Worm (Caenorhabditis elegans): ENCODE measurements around the gene ttc-39B.

ttc-39B gene

ce11 chrII:6346551-6347079 is 12.8 kb upstream of the ttc-39B start (continued):
- TF ChIP-seq nhr-11 (tag; optimal IDR thresholded peaks at IDR 0.05) (peak; percentile 74), madf-5 (GFP tag; IDR thresholded peaks at IDR 0.05) (peak in 1 of 2 experiments; percentile 65; a peak in 1 of 4 replicates), nhr-41 (GFP tag; IDR thresholded peaks at IDR 0.05) (no peak), Y5F2A.4 (GFP tag; optimal IDR thresholded peaks at IDR 0.05) (peak; percentile 57), set-16 (GFP tag; IDR thresholded peaks at IDR 0.05) (no peak), Y105C5A.15 (GFP tag; IDR thresholded peaks at IDR 0.05) (no peak), lir-3 (tag; optimal IDR thresholded peaks at IDR 0.05) (no peak), hlh-11 (tag; optimal IDR thresholded peaks at IDR 0.05) (peak; percentile 61), T26A8.4 (GFP tag; IDR thresholded peaks at IDR 0.05) (peak; percentile 94), pha-4 (GFP tag; IDR thresholded peaks at IDR 0.05) (peak; percentile 74; the same call in 1 of the 2 replicates), pha-4 (tag; optimal IDR thresholded peaks at IDR 0.05) (peak; percentile 7), Y75B8A.6 (GFP tag; IDR thresholded peaks at IDR 0.05) (peak; percentile 54; the same call in 1 of the 2 replicates), dmd-8 (GFP tag; IDR thresholded peaks at IDR 0.05) (0 out of 2 replicates have a peak, but pooled peaks have one; percentile 7), ctbp-1 (GFP tag; IDR thresholded peaks at IDR 0.05) (peak; percentile 74), zfp-2 (tag; optimal IDR thresholded peaks at IDR 0.05) (no peak), lin-13 (GFP tag; optimal IDR thresholded peaks at IDR 0.05) (peak; percentile 76), lim-7 (GFP tag; IDR thresholded peaks at IDR 0.05) (peak; percentile 53; the same call in 1 of the 2 replicates)

- no peak for TF ChIP-seq dmd-9 (GFP tag; IDR thresholded peaks at IDR 0.05)
- no peak for TF ChIP-seq daf-19 (GFP tag; conservative IDR thresholded peaks at IDR 0.05)
- TF ChIP-seq snpc-1.2 (GFP tag; IDR thresholded peaks at IDR 0.05) = 0 out of 2 replicates have a peak, but pooled peaks have one; percentile 27
- TF ChIP-seq lin-13 (GFP tag; optimal IDR thresholded peaks at IDR 0.05) = no peak
- TF ChIP-seq lin-39 (tag; optimal IDR thresholded peaks at IDR 0.05) = no peak
- TF ChIP-seq duxl-1 (tag; optimal IDR thresholded peaks at IDR 0.05; ENCODE audit: poor library complexity) = no peak
- TF ChIP-seq ceh-28 (tag; optimal IDR thresholded peaks at IDR 0.05) = no peak
- no peak for TF ChIP-seq ceh-82 (tag; optimal IDR thresholded peaks at IDR 0.05)
- TF ChIP-seq dve-1 (tag; optimal IDR thresholded peaks at IDR 0.05; ENCODE audit: insufficient read depth) = peak; percentile 47
- peak in 1 of 2 experiments; percentile 66 for TF ChIP-seq mdl-1 (tag; optimal IDR thresholded peaks at IDR 0.05)
- TF ChIP-seq aha-1 (tag) = peak; percentile 92
- TF ChIP-seq dmd-8 (GFP tag; IDR thresholded peaks at IDR 0.05) = peak; percentile 29; the same call in 1 of the 2 replicates
- TF ChIP-seq Y75B8A.6 (GFP tag; IDR thresholded peaks at IDR 0.05) = no peak
- no peak for TF ChIP-seq T26A8.4 (GFP tag; IDR thresholded peaks at IDR 0.05)
- no peak for TF ChIP-seq ces-1 (GFP tag; optimal IDR thresholded peaks at IDR 0.05)
- peak; percentile 44 for TF ChIP-seq madf-9 (GFP tag; conservative IDR thresholded peaks at IDR 0.05)
- no peak for TF ChIP-seq hmg-1.1 (GFP tag; IDR thresholded peaks at IDR 0.05)
- peak; percentile 75 for TF ChIP-seq hlh-30 (tag; optimal IDR thresholded peaks at IDR 0.05; ENCODE audit: insufficient read depth)
- TF ChIP-seq lin-38 (GFP tag; IDR thresholded peaks at IDR 0.05) = no peak
- no peak for TF ChIP-seq ceh-62 (tag; optimal IDR thresholded peaks at IDR 0.05)
- TF ChIP-seq ztf-11 (tag; optimal IDR thresholded peaks at IDR 0.05) = no peak
- TF ChIP-seq zag-1 (tag; optimal IDR thresholded peaks at IDR 0.05) = no peak
- TF ChIP-seq zfp-3 (GFP tag; conservative IDR thresholded peaks at IDR 0.05) = no peak
- no peak for TF ChIP-seq spr-3 (GFP tag; optimal IDR thresholded peaks at IDR 0.05)
- TF ChIP-seq T20F7.1 (GFP tag; optimal IDR thresholded peaks at IDR 0.05) = no peak
- TF ChIP-seq zip-2 (tag; optimal IDR thresholded peaks at IDR 0.05) = no peak
- 0 out of 2 replicates have a peak, but pooled peaks have one; percentile 41 for TF ChIP-seq Y105C5A.15 (GFP tag; IDR thresholded peaks at IDR 0.05)
- no peak for TF ChIP-seq unc-39 (tag; optimal IDR thresholded peaks at IDR 0.05)
- peak; percentile 18 for TF ChIP-seq pqm-1 (tag; optimal IDR thresholded peaks at IDR 0.05)
- peak; percentile 48 for TF ChIP-seq ama-1 (optimal IDR thresholded peaks at IDR 0.05)
- no peak for TF ChIP-seq lin-29 (GFP tag; IDR thresholded peaks at IDR 0.05)
- no peak for TF ChIP-seq daf-16 (GFP tag; optimal IDR thresholded peaks at IDR 0.05)
- TF ChIP-seq daf-16 (tag; optimal IDR thresholded peaks at IDR 0.05) = peak; percentile 56
- TF ChIP-seq cey-2 (tag; optimal IDR thresholded peaks at IDR 0.05; ENCODE audit: borderline replicate concordance, insufficient read depth) = no peak
- TF ChIP-seq set-16 (GFP tag; IDR thresholded peaks at IDR 0.05) = no peak
- TF ChIP-seq ztf-7 (tag; optimal IDR thresholded peaks at IDR 0.05) = peak; percentile 30
Measured at ce11 chrII:6345195-6346158, 11.7 kb upstream of the ttc-39B start, which contains the start of gene C32D5.8. TSS of gene C32D5.8 (minus strand) at chrII:6345964.
